Worm (Caenorhabditis elegans) whole organism, young adult: ENCODE results near the gene srz-56.

Source experiments
- B0261.1 ChIP-seq: sonication (generic microtip); optimal IDR thresholded peaks from 2 replicates; lab custom pipeline; 2016; ENCODE audit warnings: mild to moderate bottlenecking, missing genetic modification characterization, moderate library complexity, missing compliant biosample characterization
- F33H1.4 ChIP-seq: fragments of 200-800 bp; sonication (Bioruptor generic); IDR thresholded peaks from 2 replicates; pipeline ENCODE4 v1.3.6; 2022; ENCODE audit warnings: missing genetic modification reagents, missing genetic modification characterization, missing compliant biosample characterization
- K12H6.12 ChIP-seq: fragments of 200-800 bp; sonication (Bioruptor generic); optimal IDR thresholded peaks from 2 replicates; lab custom pipeline; 2018; ENCODE audit warnings: mild to moderate bottlenecking, missing genetic modification characterization, missing compliant biosample characterization
- T07F8.4 ChIP-seq: sonication (generic microtip); optimal IDR thresholded peaks from 2 replicates; lab custom pipeline; 2016; ENCODE audit warnings: mild to moderate bottlenecking, missing genetic modification characterization, moderate library complexity, missing compliant biosample characterization
- Y53F4B.3 ChIP-seq: fragments of 200-800 bp; sonication (Bioruptor generic); IDR thresholded peaks from 2 replicates; pipeline ENCODE4 v1.3.6; 2022; ENCODE audit warnings: missing genetic modification reagents, missing genetic modification characterization, missing compliant biosample characterization
- Y53G8AR.9 ChIP-seq: fragments of 200-800 bp; sonication (Bioruptor generic); conservative IDR thresholded peaks from 2 replicates; pipeline ENCODE4 v1.3.6; 2022; ENCODE audit warnings: missing genetic modification reagents, missing genetic modification characterization, missing compliant biosample characterization
- Y56A3A.18 ChIP-seq: fragments of 200-800 bp; sonication (Bioruptor generic); IDR thresholded peaks from 2 replicates; pipeline ENCODE4 v1.3.6; 2022; ENCODE audit warnings: missing genetic modification reagents, missing genetic modification characterization, missing compliant biosample characterization
- Y95B8A.8 ChIP-seq: fragments of 200-800 bp; sonication (Bioruptor generic); IDR thresholded peaks from 2 replicates; pipeline ENCODE4 v1.3.6; 2022; ENCODE audit warnings: missing genetic modification reagents, missing genetic modification characterization, missing compliant biosample characterization
- akir-1 ChIP-seq: fragments of 200-800 bp; sonication (Bioruptor generic); optimal IDR thresholded peaks from 2 replicates; lab custom pipeline; 2018; ENCODE audit warnings: mild to moderate bottlenecking, missing genetic modification characterization, moderate library complexity, missing compliant biosample characterization
- ama-1 ChIP-seq, 3 experiments: fragments of 150-350 bp in 1 of 3; sonication (generic microtip) in 2 of 3; optimal IDR thresholded peaks; 2 replicates each; lab custom pipeline; 2014 to 2018; ENCODE audit warnings: missing biosample characterization in 2 of 3, missing genetic modification characterization in 2 of 3, missing genetic modification reagents in 2 of 3
- aptf-2 ChIP-seq: fragments of 200-800 bp; sonication (Bioruptor generic); conservative IDR thresholded peaks from 2 replicates; pipeline ENCODE4 v1.3.6; 2022; ENCODE audit warnings: missing genetic modification reagents, missing genetic modification characterization, missing compliant biosample characterization
- bed-1 ChIP-seq: fragments of 200-800 bp; sonication (Bioruptor generic); IDR thresholded peaks from 2 replicates; pipeline ENCODE4 v1.3.6; 2022; ENCODE audit warnings: missing genetic modification reagents, missing genetic modification characterization, missing compliant biosample characterization
- ceh-40 ChIP-seq: fragments of 200-800 bp; sonication (Bioruptor generic); IDR thresholded peaks from 2 replicates; pipeline ENCODE4 v1.3.6; 2022; ENCODE audit warnings: missing genetic modification characterization, missing compliant biosample characterization
- dox-1 ChIP-seq: fragments of 200-800 bp; sonication (Bioruptor generic); IDR thresholded peaks from 2 replicates; pipeline ENCODE4 v1.3.6; 2022; ENCODE audit warnings: missing genetic modification reagents, missing genetic modification characterization, missing compliant biosample characterization
- dpl-1 ChIP-seq: fragments of 150-350 bp; optimal IDR thresholded peaks from 2 replicates; lab custom pipeline; 2014; ENCODE audit warnings: missing biosample characterization, missing genetic modification reagents, missing genetic modification characterization
- ets-4 ChIP-seq: fragments of 200-800 bp; sonication (Bioruptor generic); optimal IDR thresholded peaks from 2 replicates; lab custom pipeline; 2018; ENCODE audit warnings: mild to moderate bottlenecking, missing genetic modification characterization, missing compliant biosample characterization
- gei-17 ChIP-seq: fragments of 200-800 bp; sonication (Bioruptor generic); optimal IDR thresholded peaks from 2 replicates; lab custom pipeline; 2018; ENCODE audit warnings: mild to moderate bottlenecking, missing genetic modification characterization, missing compliant biosample characterization
- him-1 ChIP-seq: sonication (generic microtip); optimal IDR thresholded peaks from 2 replicates; lab custom pipeline; 2016; ENCODE audit warnings: missing genotype, missing genetic modification reagents, missing genetic modification characterization, missing compliant biosample characterization
- hmg-1.2 ChIP-seq: fragments of 200-800 bp; sonication (Bioruptor generic); IDR thresholded peaks from 2 replicates; pipeline ENCODE4 v1.3.6; 2022; ENCODE audit warnings: missing genetic modification reagents, missing genetic modification characterization, missing compliant biosample characterization
- lag-1 ChIP-seq: fragments of 200-800 bp; sonication (Bioruptor generic); IDR thresholded peaks from 2 replicates; pipeline ENCODE4 v1.3.6; 2022; ENCODE audit warnings: missing genetic modification reagents, missing genetic modification characterization, missing compliant biosample characterization
- lin-26 ChIP-seq: fragments of 200-800 bp; sonication (Bioruptor generic); IDR thresholded peaks from 2 replicates; pipeline ENCODE4 v1.3.6; 2022; ENCODE audit warnings: missing genetic modification reagents, missing genetic modification characterization, missing compliant biosample characterization
- madf-6 ChIP-seq: fragments of 200-800 bp; sonication (Bioruptor generic); IDR thresholded peaks from 2 replicates; pipeline ENCODE4 v1.3.6; 2022; ENCODE audit warnings: missing genetic modification reagents, missing genetic modification characterization, missing compliant biosample characterization
- madf-8 ChIP-seq: fragments of 200-800 bp; sonication (Bioruptor generic); conservative IDR thresholded peaks from 2 replicates; pipeline ENCODE4 v1.3.6; 2022; ENCODE audit warnings: missing genetic modification reagents, missing genetic modification characterization, missing compliant biosample characterization
- mel-28 ChIP-seq: sonication (generic microtip); optimal IDR thresholded peaks from 2 replicates; lab custom pipeline; 2016; ENCODE audit warnings: borderline replicate concordance, mild to moderate bottlenecking, missing genetic modification characterization, missing compliant biosample characterization
- mes-4 ChIP-seq: sonication (generic microtip); optimal IDR thresholded peaks from 2 replicates; lab custom pipeline; 2016; ENCODE audit warnings: missing genotype, missing genetic modification characterization, missing compliant biosample characterization
- nfyb-1 ChIP-seq: fragments of 200-800 bp; sonication (Bioruptor generic); IDR thresholded peaks from 2 replicates; pipeline ENCODE4 v1.3.6; 2022; ENCODE audit warnings: missing genetic modification reagents, missing genetic modification characterization, missing compliant biosample characterization
- pbrm-1 ChIP-seq: fragments of 200-800 bp; sonication (Bioruptor generic); IDR thresholded peaks from 2 replicates; pipeline ENCODE4 v1.3.6; 2022; ENCODE audit warnings: missing genetic modification reagents, missing genetic modification characterization, missing compliant biosample characterization
- rec-8 ChIP-seq, 2 experiments: sonication (generic microtip); optimal IDR thresholded peaks; 2 replicates each; lab custom pipeline; 2016; ENCODE audit warnings: mild to moderate bottlenecking in 2 of 2, missing genetic modification characterization in 2 of 2, missing genetic modification reagents in 2 of 2, missing genotype in 2 of 2, missing biosample characterization in 1 of 2, missing compliant biosample characterization in 1 of 2, moderate library complexity in 1 of 2
- snpc-1.1 ChIP-seq: sonication (generic microtip); optimal IDR thresholded peaks from 2 replicates; lab custom pipeline; 2017; ENCODE audit warnings: missing genetic modification characterization, mild to moderate bottlenecking, missing compliant biosample characterization, antibody characterized with exemption, moderate library complexity, missing genotype, missing genetic modification reagents; ENCODE audit not compliant: insufficient read depth
- snpc-3.4 ChIP-seq: sonication (generic microtip); optimal IDR thresholded peaks from 2 replicates; lab custom pipeline; 2017; ENCODE audit warnings: missing genetic modification characterization, mild to moderate bottlenecking, missing compliant biosample characterization, antibody characterized with exemption, moderate library complexity, missing genotype, missing genetic modification reagents
- somi-1 ChIP-seq: fragments of 200-800 bp; sonication (Bioruptor generic); optimal IDR thresholded peaks from 2 replicates; lab custom pipeline; 2018; ENCODE audit warnings: mild to moderate bottlenecking, missing genetic modification characterization, missing compliant biosample characterization
- sptf-2 ChIP-seq: fragments of 200-800 bp; sonication (Bioruptor generic); optimal IDR thresholded peaks from 2 replicates; lab custom pipeline; 2018; ENCODE audit warnings: mild to moderate bottlenecking, missing genetic modification characterization, missing compliant biosample characterization
- unc-130 ChIP-seq: sonication (generic microtip); optimal IDR thresholded peaks from 2 replicates; lab custom pipeline; 2016; ENCODE audit warnings: missing genetic modification reagents, missing genetic modification characterization, missing compliant biosample characterization
- unc-62 ChIP-seq: fragments of 150-350 bp; optimal IDR thresholded peaks from 2 replicates; lab custom pipeline; 2014; ENCODE audit warnings: missing biosample characterization, missing genetic modification reagents, missing genetic modification characterization
- zfh-2 ChIP-seq: fragments of 200-800 bp; sonication (Bioruptor generic); conservative IDR thresholded peaks from 2 replicates; pipeline ENCODE4 v1.3.6; 2022; ENCODE audit warnings: missing genetic modification reagents, missing genetic modification characterization, missing compliant biosample characterization
- ztf-6 ChIP-seq: fragments of 200-800 bp; sonication (Bioruptor generic); IDR thresholded peaks from 2 replicates; pipeline ENCODE4 v1.3.6; 2022; ENCODE audit warnings: missing genetic modification reagents, missing genetic modification characterization, missing compliant biosample characterization

The srz-56 gene

ce11 chrIII:2279457-2279856 is 38.9 kb downstream of the srz-56 start, which contains the start of gene Y54F10BM.23:
Gene Y54F10BM.23, minus strand, starts transcription at chrIII:2279557.
- no peak for TF ChIP-seq F33H1.4 (GFP tag; lab: Robert Waterston, UW)
- TF ChIP-seq ama-1 (optimal IDR thresholded peaks at IDR 0.05; lab: Kevin White, UChicago) = no peak
- no peak for TF ChIP-seq ama-1 (GFP tag; optimal IDR thresholded peaks at IDR 0.05; lab: Kevin White, UChicago)
- no peak for TF ChIP-seq mes-4 (tag; lab: Kevin White, UChicago)
- no peak for TF ChIP-seq Y53F4B.3 (GFP tag; lab: Robert Waterston, UW)
- TF ChIP-seq ets-4 (GFP tag; lab: Kevin White, UChicago) = no peak
- no peak for TF ChIP-seq hmg-1.2
- no peak for TF ChIP-seq madf-8 (GFP tag; lab: Robert Waterston, UW)
- TF ChIP-seq madf-6 (GFP tag; lab: Robert Waterston, UW) = no peak
- no peak for TF ChIP-seq gei-17 (GFP tag; lab: Kevin White, UChicago)
- TF ChIP-seq dpl-1 = no peak
- TF ChIP-seq zfh-2 (GFP tag; lab: Robert Waterston, UW) = no peak
- no peak for TF ChIP-seq ztf-6 (GFP tag; lab: Robert Waterston, UW)
- no peak for TF ChIP-seq lag-1 (GFP tag; lab: Robert Waterston, UW)
- no peak for TF ChIP-seq rec-8 (tag; optimal IDR thresholded peaks at IDR 0.05; lab: Kevin White, UChicago)
- no peak for TF ChIP-seq T07F8.4 (tag; lab: Kevin White, UChicago)

- TF ChIP-seq somi-1 (GFP tag; lab: Kevin White, UChicago) = no peak
- no peak for TF ChIP-seq dox-1 (GFP tag; lab: Robert Waterston, UW)
- no peak for TF ChIP-seq bed-1 (GFP tag; lab: Robert Waterston, UW)
- TF ChIP-seq him-1 (tag; lab: Kevin White, UChicago) = no peak
- TF ChIP-seq Y53F4B.3 (GFP tag; lab: Robert Waterston, UW) = no peak
- no peak for TF ChIP-seq snpc-1.1 (tag; lab: Kevin White, UChicago)
- no peak for TF ChIP-seq unc-130 (GFP tag; lab: Kevin White, UChicago)
Measured at ce11 chrIII:2280569-2280968, 40.0 kb downstream of the srz-56 start, which contains the start of gene Y54F10BM.22. Gene Y54F10BM.22, plus strand, starts transcription at chrIII:2280899.

ce11 chrIII:2281975-2282957 is 41.7 kb downstream of the srz-56 start, which contains the start of gene Y54F10BM.3:
Gene Y54F10BM.3, plus strand, starts transcription at chrIII:2282025.
- TF ChIP-seq pbrm-1 (GFP tag; lab: Robert Waterston, UW) (no peak), sptf-2 (GFP tag; lab: Kevin White, UChicago) (no peak), Y56A3A.18 (GFP tag; lab: Robert Waterston, UW) (no peak), mel-28 (tag; lab: Kevin White, UChicago) (no peak), rec-8 (tag; optimal IDR thresholded peaks at IDR 0.05; lab: Kevin White, UChicago) (no peak), B0261.1 (tag; lab: Kevin White, UChicago) (no peak), hmg-1.2 (no peak), aptf-2 (GFP tag; lab: Robert Waterston, UW) (no peak), unc-62 (GFP tag; lab: Kevin White, UChicago) (no peak), ceh-40 (GFP tag; lab: Robert Waterston, UW) (no peak)

- TF ChIP-seq him-1 (tag; lab: Kevin White, UChicago) = no peak
- TF ChIP-seq pbrm-1 (GFP tag; lab: Robert Waterston, UW) = no peak
- no peak for TF ChIP-seq Y95B8A.8 (GFP tag; lab: Robert Waterston, UW)
- no peak for TF ChIP-seq snpc-3.4
- TF ChIP-seq lin-26 = no peak
- no peak for TF ChIP-seq akir-1 (GFP tag; lab: Kevin White, UChicago)
- TF ChIP-seq K12H6.12 = no peak
- TF ChIP-seq Y53G8AR.9 (GFP tag; lab: Robert Waterston, UW) = no peak
- no peak for TF ChIP-seq nfyb-1 (GFP tag; lab: Robert Waterston, UW)
- no peak for TF ChIP-seq ceh-40 (GFP tag; lab: Robert Waterston, UW)
Measured at ce11 chrIII:2283341-2283847, 42.8 kb downstream of the srz-56 start.
